Worm (Caenorhabditis elegans) whole organism, late embryonic: ENCODE results near the gene C25D7.16.

Experiments
- C38D4.7 ChIP-seq: fragments of 200-800 bp; sonication (Bioruptor generic); optimal IDR thresholded peaks from 2 replicates; lab custom pipeline; 2018; ENCODE audit warnings: mild to moderate bottlenecking, missing genetic modification characterization, moderate library complexity, missing compliant biosample characterization
- F13H6.1 ChIP-seq: sonication (generic microtip); optimal IDR thresholded peaks from 2 replicates; lab custom pipeline; 2016; ENCODE audit warnings: missing genetic modification characterization, missing compliant biosample characterization
- K02D7.2 ChIP-seq: sonication (generic microtip); optimal IDR thresholded peaks from 2 replicates; lab custom pipeline; 2017; ENCODE audit warnings: mild to moderate bottlenecking, missing genetic modification characterization, missing compliant biosample characterization
- ceh-14 ChIP-seq: sonication (generic microtip); optimal IDR thresholded peaks from 2 replicates; lab custom pipeline; 2016; ENCODE audit warnings: missing genotype, missing genetic modification characterization, missing compliant biosample characterization
- ceh-19 ChIP-seq: fragments of 200-800 bp; sonication (Bioruptor generic); optimal IDR thresholded peaks from 2 replicates; lab custom pipeline; 2018; ENCODE audit warnings: mild to moderate bottlenecking, missing genetic modification characterization, missing compliant biosample characterization
- ceh-2 ChIP-seq: sonication (generic microtip); optimal IDR thresholded peaks from 2 replicates; lab custom pipeline; 2016; ENCODE audit warnings: missing genotype, missing genetic modification characterization, missing compliant biosample characterization
- ceh-22 ChIP-seq: sonication (generic microtip); optimal IDR thresholded peaks from 2 replicates; lab custom pipeline; 2017; ENCODE audit warnings: missing biosample characterization, missing genetic modification characterization
- ceh-24 ChIP-seq: sonication (generic microtip); optimal IDR thresholded peaks from 2 replicates; lab custom pipeline; 2016; ENCODE audit warnings: mild to moderate bottlenecking, missing genetic modification characterization, missing compliant biosample characterization
- ceh-30 ChIP-seq: fragments of 150-350 bp; optimal IDR thresholded peaks from 2 replicates; lab custom pipeline; 2014; ENCODE audit warnings: missing biosample characterization, missing genetic modification characterization
- ceh-34 ChIP-seq: sonication (generic microtip); optimal IDR thresholded peaks from 2 replicates; lab custom pipeline; 2016; ENCODE audit warnings: mild to moderate bottlenecking, missing genetic modification characterization, missing compliant biosample characterization
- ceh-45 ChIP-seq: fragments of 200-800 bp; sonication (Bioruptor generic); IDR thresholded peaks from 2 replicates; pipeline ENCODE4 v1.3.6; 2022; ENCODE audit warnings: missing genetic modification reagents, missing genetic modification characterization, missing compliant biosample characterization
- ceh-48 ChIP-seq: sonication (generic microtip); optimal IDR thresholded peaks from 2 replicates; lab custom pipeline; 2016; ENCODE audit warnings: missing genetic modification characterization, inconsistent platforms, missing compliant biosample characterization
- ceh-6 ChIP-seq: fragments of 200-800 bp; sonication (Bioruptor generic); optimal IDR thresholded peaks from 2 replicates; lab custom pipeline; 2018; ENCODE audit warnings: mild to moderate bottlenecking, missing genetic modification characterization, missing compliant biosample characterization
- ceh-9 ChIP-seq: sonication (generic microtip); optimal IDR thresholded peaks from 2 replicates; lab custom pipeline; 2016; ENCODE audit warnings: mild to moderate bottlenecking, missing genetic modification characterization, inconsistent platforms, missing compliant biosample characterization
- che-1 ChIP-seq: sonication (generic microtip); optimal IDR thresholded peaks from 2 replicates; lab custom pipeline; 2016; ENCODE audit warnings: mild to moderate bottlenecking, missing genetic modification characterization, missing compliant biosample characterization
- dve-1 ChIP-seq: sonication (generic microtip); optimal IDR thresholded peaks from 2 replicates; lab custom pipeline; 2017; ENCODE audit warnings: antibody characterized with exemption, mild to moderate bottlenecking, missing genetic modification characterization, missing compliant biosample characterization
- elt-2 ChIP-seq: sonication (generic microtip); optimal IDR thresholded peaks from 2 replicates; lab custom pipeline; 2016; ENCODE audit warnings: missing genetic modification reagents, missing genetic modification characterization, missing compliant biosample characterization
- elt-4 ChIP-seq: sonication (generic microtip); optimal IDR thresholded peaks from 2 replicates; lab custom pipeline; 2016; ENCODE audit warnings: missing genetic modification characterization, missing compliant biosample characterization
- ets-4 ChIP-seq: sonication (generic microtip); optimal IDR thresholded peaks from 2 replicates; lab custom pipeline; 2016; ENCODE audit warnings: missing genetic modification characterization, missing compliant biosample characterization
- eyg-1 ChIP-seq: sonication (generic microtip); optimal IDR thresholded peaks from 2 replicates; lab custom pipeline; 2016; ENCODE audit warnings: missing genotype, missing genetic modification characterization, missing compliant biosample characterization
- fax-1 ChIP-seq: sonication (generic microtip); optimal IDR thresholded peaks from 2 replicates; lab custom pipeline; 2016; ENCODE audit warnings: missing genotype, missing genetic modification characterization, missing compliant biosample characterization
- fkh-10 ChIP-seq: fragments of 150-350 bp; optimal IDR thresholded peaks from 2 replicates; lab custom pipeline; 2014; ENCODE audit warnings: missing biosample characterization, missing genetic modification reagents, missing genetic modification characterization
- gmeb-2 ChIP-seq: sonication (generic microtip); optimal IDR thresholded peaks from 2 replicates; lab custom pipeline; 2016; ENCODE audit warnings: missing genetic modification characterization, inconsistent platforms, missing compliant biosample characterization
- hlh-15 ChIP-seq: sonication (generic microtip); optimal IDR thresholded peaks from 2 replicates; lab custom pipeline; 2016; ENCODE audit warnings: missing genetic modification characterization, missing compliant biosample characterization
- hlh-6 ChIP-seq: sonication (generic microtip); optimal IDR thresholded peaks from 2 replicates; lab custom pipeline; 2016; ENCODE audit warnings: missing genotype, missing genetic modification characterization, missing compliant biosample characterization
- hlh-8 ChIP-seq: sonication (generic microtip); optimal IDR thresholded peaks from 2 replicates; lab custom pipeline; 2016; ENCODE audit warnings: missing genotype, missing genetic modification characterization, missing compliant biosample characterization
- lim-6 ChIP-seq: sonication (generic microtip); optimal IDR thresholded peaks from 2 replicates; lab custom pipeline; 2016; ENCODE audit warnings: missing genetic modification characterization, missing compliant biosample characterization
- lin-11 ChIP-seq: fragments of 200-800 bp; sonication (Bioruptor generic); optimal IDR thresholded peaks from 2 replicates; lab custom pipeline; 2018; ENCODE audit warnings: mild to moderate bottlenecking, missing genetic modification characterization, missing compliant biosample characterization
- mec-3 ChIP-seq: sonication (generic microtip); optimal IDR thresholded peaks from 2 replicates; lab custom pipeline; 2016; ENCODE audit warnings: borderline replicate concordance, missing genetic modification characterization, missing compliant biosample characterization
- nhr-11 ChIP-seq: fragments of 150-350 bp; optimal IDR thresholded peaks from 2 replicates; lab custom pipeline; 2014; ENCODE audit warnings: missing biosample characterization, missing genetic modification characterization
- npax-4 ChIP-seq: sonication (generic microtip); optimal IDR thresholded peaks from 2 replicates; lab custom pipeline; 2016; ENCODE audit warnings: missing genetic modification characterization, missing compliant biosample characterization
- odd-2 ChIP-seq: sonication (generic microtip); optimal IDR thresholded peaks from 2 replicates; lab custom pipeline; 2017; ENCODE audit warnings: antibody characterized with exemption, mild to moderate bottlenecking, missing genetic modification characterization, missing compliant biosample characterization
- pag-3 ChIP-seq: sonication (generic microtip); optimal IDR thresholded peaks from 2 replicates; lab custom pipeline; 2016; ENCODE audit warnings: missing compliant biosample characterization, missing genetic modification characterization, borderline replicate concordance
- pax-1 ChIP-seq: fragments of 150-350 bp; optimal IDR thresholded peaks from 2 replicates; lab custom pipeline; 2014; ENCODE audit warnings: missing biosample characterization, missing genetic modification characterization
- pha-2 ChIP-seq: sonication (generic microtip); optimal IDR thresholded peaks from 2 replicates; lab custom pipeline; 2017; ENCODE audit warnings: mild to moderate bottlenecking, missing genetic modification characterization, missing compliant biosample characterization
- pha-4 ChIP-seq: fragments of 150-350 bp; optimal IDR thresholded peaks from 2 replicates; lab custom pipeline; 2018; ENCODE audit warnings: missing biosample characterization, missing genetic modification reagents, missing genetic modification characterization
- pros-1 ChIP-seq: fragments of 150-350 bp; optimal IDR thresholded peaks from 2 replicates; lab custom pipeline; 2014; ENCODE audit warnings: missing biosample characterization, missing genetic modification reagents, missing genetic modification characterization
- rnt-1 ChIP-seq: sonication (generic microtip); optimal IDR thresholded peaks from 2 replicates; lab custom pipeline; 2016; ENCODE audit warnings: missing genetic modification characterization, missing compliant biosample characterization
- sdc-2 ChIP-seq: sonication (generic microtip); optimal IDR thresholded peaks from 2 replicates; lab custom pipeline; 2016; ENCODE audit warnings: missing genotype, missing genetic modification characterization, missing compliant biosample characterization
- sox-2 ChIP-seq: fragments of 200-800 bp; sonication (Bioruptor generic); IDR thresholded peaks from 2 replicates; pipeline ENCODE4 v1.3.6; 2022; ENCODE audit warnings: missing genetic modification reagents, missing genetic modification characterization, missing compliant biosample characterization
- syd-9 ChIP-seq: sonication (generic microtip); optimal IDR thresholded peaks from 2 replicates; lab custom pipeline; 2016; ENCODE audit warnings: mild to moderate bottlenecking, missing genetic modification characterization, moderate library complexity, missing compliant biosample characterization
- tbx-2 ChIP-seq: sonication (generic microtip); optimal IDR thresholded peaks from 2 replicates; lab custom pipeline; 2016; ENCODE audit warnings: missing genetic modification characterization, missing compliant biosample characterization
- tbx-7 ChIP-seq: sonication (generic microtip); optimal IDR thresholded peaks from 2 replicates; lab custom pipeline; 2016; ENCODE audit warnings: missing genotype, missing genetic modification characterization, missing compliant biosample characterization
- unc-3 ChIP-seq, 2 experiments: fragments of 200-800 bp in 1 of 2; sonication (Bioruptor generic) in 1 of 2; sonication (generic microtip) in 1 of 2; conservative IDR thresholded peaks in 1 of 2; optimal IDR thresholded peaks in 1 of 2; 2 replicates each; pipeline versions ENCODE4 v1.3.6 to Lab custom; 2016 to 2022; ENCODE audit warnings: missing compliant biosample characterization in 2 of 2, missing genetic modification characterization in 2 of 2, missing genetic modification reagents in 1 of 2
- unc-42 ChIP-seq: sonication (generic microtip); optimal IDR thresholded peaks from 2 replicates; lab custom pipeline; 2016; ENCODE audit warnings: missing genotype, missing genetic modification characterization, missing compliant biosample characterization
- zip-5 ChIP-seq: sonication (generic microtip); optimal IDR thresholded peaks from 2 replicates; lab custom pipeline; 2016; ENCODE audit warnings: missing genetic modification characterization, missing compliant biosample characterization
- ztf-16 ChIP-seq: sonication (generic microtip); optimal IDR thresholded peaks from 2 replicates; lab custom pipeline; 2017; ENCODE audit warnings: missing genetic modification characterization, missing compliant biosample characterization

C25D7.16 gene

DNA sequence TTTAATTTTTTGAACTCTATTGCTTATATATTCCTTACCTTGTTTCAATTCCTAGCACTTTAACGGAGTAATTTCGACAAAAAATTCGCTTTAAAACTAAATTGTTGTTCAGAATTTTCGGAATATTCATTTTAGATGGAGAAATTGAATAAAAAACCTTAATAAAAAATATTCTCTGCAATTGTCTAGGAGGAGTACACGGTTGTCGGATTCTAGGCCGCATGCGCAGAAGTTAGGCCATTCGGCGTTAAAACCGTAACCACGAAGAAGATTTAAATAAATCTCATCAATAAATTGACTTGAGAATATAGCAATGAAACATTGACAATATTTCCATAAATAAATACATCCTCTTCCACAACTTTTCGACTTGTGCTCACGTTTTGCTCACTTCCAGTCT is 26.3 kb downstream of the C25D7.16 start, which contains the start of the genes C01G10.10 and C01G10.9 (continued):
- TF ChIP-seq pha-4 (tag; lab: Kevin White, UChicago), result no peak
- TF ChIP-seq pax-1 (tag; lab: Kevin White, UChicago), result no peak
- no peak for TF ChIP-seq mec-3 (tag; lab: Kevin White, UChicago)
- TF ChIP-seq nhr-11, result no peak
- peak; percentile 91 for TF ChIP-seq ets-4 (tag; lab: Kevin White, UChicago)
- no peak for TF ChIP-seq elt-4 (tag; lab: Kevin White, UChicago)
- no peak for TF ChIP-seq hlh-6
- TF ChIP-seq lin-11 (tag; lab: Kevin White, UChicago), result no peak
- TF ChIP-seq dve-1 (tag; lab: Kevin White, UChicago), result no peak
- TF ChIP-seq pros-1 (tag; lab: Kevin White, UChicago), result no peak
- TF ChIP-seq syd-9, result no peak
- no peak for TF ChIP-seq lim-6 (tag; lab: Kevin White, UChicago)
- TF ChIP-seq ceh-2 (tag; lab: Kevin White, UChicago), result peak; percentile 89
- no peak for TF ChIP-seq C38D4.7 (GFP tag; lab: Kevin White, UChicago)
- TF ChIP-seq ztf-16, result no peak
- TF ChIP-seq ceh-30 (tag; lab: Kevin White, UChicago), result no peak
- TF ChIP-seq unc-42 (tag; lab: Kevin White, UChicago), result peak; percentile 27
- TF ChIP-seq che-1, result no peak
- TF ChIP-seq ceh-24 (tag; lab: Kevin White, UChicago), result no peak
- no peak for TF ChIP-seq pha-2 (tag; lab: Kevin White, UChicago)
- no peak for TF ChIP-seq ceh-9
- TF ChIP-seq ceh-45, result no peak
- no peak for TF ChIP-seq fkh-10 (GFP tag; lab: Kevin White, UChicago)
- peak; percentile 46 for TF ChIP-seq ceh-14 (tag; lab: Kevin White, UChicago)
- TF ChIP-seq zip-5 (tag; lab: Kevin White, UChicago), result peak; percentile 78
- peak; percentile 81 for TF ChIP-seq elt-2
- no peak for TF ChIP-seq ceh-22
- TF ChIP-seq K02D7.2, result no peak
- peak; percentile 87 for TF ChIP-seq tbx-2
- peak; percentile 48 for TF ChIP-seq fax-1
- peak; percentile 46 for TF ChIP-seq F13H6.1 (tag; lab: Kevin White, UChicago)
- TF ChIP-seq odd-2 (tag; lab: Kevin White, UChicago), result no peak
- no peak for TF ChIP-seq sox-2 (GFP tag; lab: Robert Waterston, UW)
- TF ChIP-seq unc-3 (GFP tag; conservative IDR thresholded peaks at IDR 0.05; lab: Robert Waterston, UW), result no peak
- no peak for TF ChIP-seq unc-3 (tag; optimal IDR thresholded peaks at IDR 0.05; lab: Kevin White, UChicago)

DNA sequence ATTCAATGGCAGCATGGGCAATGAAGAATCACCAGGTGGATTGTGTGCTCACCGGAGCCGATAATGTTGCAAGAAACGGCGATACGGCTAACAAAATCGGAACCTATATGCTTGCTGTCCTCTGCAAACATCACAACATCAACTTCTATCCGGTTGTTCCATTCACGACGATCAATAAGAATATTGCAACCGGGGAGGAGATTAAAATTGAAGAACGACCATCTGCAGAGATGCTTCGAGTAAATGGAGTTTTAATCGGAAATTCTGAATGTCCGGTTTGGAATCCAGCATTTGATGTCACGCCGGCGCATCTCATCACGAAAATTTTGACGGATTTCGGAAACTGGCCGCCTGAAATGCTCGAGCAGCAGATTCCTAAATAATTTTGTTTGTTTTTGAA is 27.7 kb downstream of the C25D7.16 start:
- TF ChIP-seq ztf-16, result no peak
- TF ChIP-seq, all 69 proteins: peak for 0

- peak; percentile 66 for TF ChIP-seq eyg-1 (tag; lab: Kevin White, UChicago)
- no peak for TF ChIP-seq lin-11 (tag; lab: Kevin White, UChicago)
- no peak for TF ChIP-seq fkh-10 (GFP tag; lab: Kevin White, UChicago)
- TF ChIP-seq gmeb-2, result peak; percentile 15
- peak; percentile 67 for TF ChIP-seq ceh-30 (tag; lab: Kevin White, UChicago)
- peak; percentile 94 for TF ChIP-seq ceh-14 (tag; lab: Kevin White, UChicago)
- TF ChIP-seq rnt-1, result peak; percentile 80
- peak; percentile 68 for TF ChIP-seq ceh-34 (tag; lab: Kevin White, UChicago)
- TF ChIP-seq ceh-22, result no peak
- TF ChIP-seq syd-9, result peak; percentile 10
- peak; percentile 21 for TF ChIP-seq ceh-19
- peak; percentile 97 for TF ChIP-seq ceh-2 (tag; lab: Kevin White, UChicago)
- peak; percentile 76 for TF ChIP-seq zip-5 (tag; lab: Kevin White, UChicago)
- no peak for TF ChIP-seq ceh-24 (tag; lab: Kevin White, UChicago)
- no peak for TF ChIP-seq npax-4 (tag; lab: Kevin White, UChicago)
- no peak for TF ChIP-seq hlh-15 (tag; lab: Kevin White, UChicago)
- TF ChIP-seq ceh-45, result no peak
- TF ChIP-seq odd-2 (tag; lab: Kevin White, UChicago), result no peak
- no peak for TF ChIP-seq pha-4 (tag; lab: Kevin White, UChicago)
- TF ChIP-seq pag-3 (tag; lab: Kevin White, UChicago), result no peak
- TF ChIP-seq tbx-7 (tag; lab: Kevin White, UChicago), result peak; percentile 92
- TF ChIP-seq fax-1, result peak; percentile 67
- no peak for TF ChIP-seq elt-4 (tag; lab: Kevin White, UChicago)
- TF ChIP-seq ets-4 (tag; lab: Kevin White, UChicago), result peak; percentile 97
- TF ChIP-seq hlh-8 (tag; lab: Kevin White, UChicago), result peak; percentile 86
- TF ChIP-seq ceh-6 (GFP tag; lab: Kevin White, UChicago), result no peak
- peak; percentile 31 for TF ChIP-seq pha-2 (tag; lab: Kevin White, UChicago)
- peak; percentile 29 for TF ChIP-seq ceh-48 (tag; lab: Kevin White, UChicago)
- TF ChIP-seq hlh-6, result peak; percentile 15
- TF ChIP-seq sdc-2 (tag; lab: Kevin White, UChicago), result peak; percentile 51
- TF ChIP-seq tbx-2, result peak; percentile 96
These were observed 29.4 kb downstream of the C25D7.16 start, which contains the start of the genes ahsa-1 and C01G10.7 for ce11 chrV:15085335-15085800. TSS of gene ahsa-1 (minus strand) at chrV:15085385. TSS of gene C01G10.7 (plus strand) at chrV:15085747.
